Fruit fly (Drosophila melanogaster) whole organism, embryonic: Measurements from ENCODE around the gene Acp63F.

Source experiments
- Abd-B ChIP-seq: fragments of 200-800 bp; sonication (Bioruptor generic); optimal IDR thresholded peaks from 2 replicates; lab custom pipeline; 2018; ENCODE audit warnings: missing biosample characterization, mild to moderate bottlenecking, missing genetic modification characterization, moderate library complexity
- BEAF-32 ChIP-seq: fragments of 200-800 bp; sonication (Bioruptor generic); optimal IDR thresholded peaks from 3 replicates; lab custom pipeline; 2017; ENCODE audit warnings: missing biosample characterization, missing genetic modification characterization, mild to moderate bottlenecking, moderate library complexity, missing genetic modification reagents
- CG11456 ChIP-seq: fragments of 200-800 bp; sonication (Bioruptor generic); IDR thresholded peaks from 3 replicates; pipeline ENCODE4 v1.3.6; 2022; ENCODE audit warnings: missing biosample characterization, missing genetic modification characterization
- CG11695 ChIP-seq: fragments of 200-800 bp; sonication (Bioruptor generic); IDR thresholded peaks from 3 replicates; pipeline ENCODE4 v1.3.6; 2022; ENCODE audit warnings: missing biosample characterization, missing genetic modification characterization
- CG12391 ChIP-seq: fragments of 200-800 bp; sonication (Bioruptor generic); optimal IDR thresholded peaks from 3 replicates; lab custom pipeline; 2018; ENCODE audit warnings: missing biosample characterization, mild to moderate bottlenecking, missing genetic modification characterization, moderate library complexity
- CG12659 ChIP-seq: fragments of 200-800 bp; sonication (Bioruptor generic); optimal IDR thresholded peaks from 3 replicates; lab custom pipeline; 2017; ENCODE audit warnings: mild to moderate bottlenecking, missing biosample characterization, missing genetic modification reagents, missing genetic modification characterization
- CG12769 ChIP-seq: fragments of 200-800 bp; sonication (Bioruptor generic); optimal IDR thresholded peaks from 2 replicates; lab custom pipeline; 2019; ENCODE audit warnings: missing biosample characterization, mild to moderate bottlenecking, missing genetic modification characterization, moderate library complexity
- CG14441 ChIP-seq: fragments of 200-800 bp; sonication (Bioruptor generic); IDR thresholded peaks from 2 replicates; pipeline ENCODE4 v1.3.6; 2022; ENCODE audit warnings: missing biosample characterization, missing genetic modification characterization
- CG14710 ChIP-seq: fragments of 200-800 bp; sonication (Bioruptor generic); optimal IDR thresholded peaks from 3 replicates; lab custom pipeline; 2019; ENCODE audit warnings: missing biosample characterization, mild to moderate bottlenecking, missing genetic modification characterization, moderate library complexity
- CG15011 ChIP-seq: fragments of 200-800 bp; sonication (Bioruptor generic); optimal IDR thresholded peaks from 3 replicates; lab custom pipeline; 2018; ENCODE audit warnings: missing biosample characterization, mild to moderate bottlenecking, missing genetic modification characterization
- CG15269 ChIP-seq: fragments of 200-800 bp; sonication (Bioruptor generic); optimal IDR thresholded peaks from 2 replicates; lab custom pipeline; 2018; ENCODE audit warnings: missing biosample characterization, mild to moderate bottlenecking, missing genetic modification characterization, moderate library complexity
- CG1603 ChIP-seq: fragments of 200-800 bp; sonication (Bioruptor generic); optimal IDR thresholded peaks from 2 replicates; lab custom pipeline; 2019; ENCODE audit warnings: missing biosample characterization, mild to moderate bottlenecking, missing genetic modification characterization, moderate library complexity
- CG17328 ChIP-seq: fragments of 200-800 bp; sonication (Bioruptor generic); IDR thresholded peaks from 2 replicates; pipeline ENCODE4 v1.3.6; 2022; ENCODE audit warnings: missing biosample characterization, missing genetic modification characterization
- CG30020 ChIP-seq: fragments of 200-800 bp; optimal IDR thresholded peaks from 2 replicates; lab custom pipeline; 2019; ENCODE audit warnings: missing biosample characterization, mild to moderate bottlenecking, missing genetic modification characterization, moderate library complexity
- CG3847 ChIP-seq: fragments of 200-800 bp; sonication (Bioruptor generic); IDR thresholded peaks from 2 replicates; pipeline ENCODE4 v1.3.6; 2022; ENCODE audit warnings: missing biosample characterization, missing genetic modification characterization
- CG43689 ChIP-seq: fragments of 200-800 bp; sonication (Bioruptor generic); IDR thresholded peaks from 2 replicates; pipeline ENCODE4 v1.3.6; 2022; ENCODE audit warnings: missing biosample characterization, missing genetic modification characterization
- CG8359 ChIP-seq: fragments of 200-800 bp; sonication (Bioruptor generic); optimal IDR thresholded peaks from 2 replicates; lab custom pipeline; 2017; ENCODE audit warnings: missing biosample characterization, mild to moderate bottlenecking, missing genetic modification characterization, borderline replicate concordance
- CG8388 ChIP-seq: fragments of 200-800 bp; sonication (Bioruptor generic); optimal IDR thresholded peaks from 2 replicates; lab custom pipeline; 2019; ENCODE audit warnings: missing biosample characterization, mild to moderate bottlenecking, missing genetic modification characterization, moderate library complexity
- CTCF ChIP-seq: fragments of 200-800 bp; sonication (Bioruptor generic); optimal IDR thresholded peaks from 2 replicates; lab custom pipeline; 2017; ENCODE audit warnings: missing biosample characterization, mild to moderate bottlenecking, missing genetic modification characterization, moderate library complexity
- Camta ChIP-seq: fragments of 200-800 bp; sonication (Bioruptor generic); optimal IDR thresholded peaks from 2 replicates; lab custom pipeline; 2016; ENCODE audit warnings: missing biosample characterization, missing genetic modification characterization
- Dfd ChIP-seq, 2 experiments: fragments of >200 bp; optimal IDR thresholded peaks; 2 replicates each; lab custom pipeline; 2017; ENCODE audit warnings: missing biosample characterization in 2 of 2, missing genetic modification characterization in 2 of 2
- Dref ChIP-seq: fragments of 200-800 bp; sonication (Bioruptor generic); IDR thresholded peaks from 2 replicates; pipeline ENCODE4 v1.3.6; 2022; ENCODE audit warnings: missing biosample characterization, missing genetic modification characterization
- Hr39 ChIP-seq: fragments of >200 bp; optimal IDR thresholded peaks from 2 replicates; lab custom pipeline; 2017
- Hsf ChIP-seq: fragments of 200-800 bp; sonication (Bioruptor generic); optimal IDR thresholded peaks from 3 replicates; lab custom pipeline; 2016; ENCODE audit warnings: missing biosample characterization, missing genetic modification characterization
- MBD-R2 ChIP-seq: fragments of 200-800 bp; sonication (Bioruptor generic); IDR thresholded peaks from 2 replicates; pipeline ENCODE4 v1.3.6; 2022; ENCODE audit warnings: missing biosample characterization, missing genetic modification characterization
- Max ChIP-seq: fragments of 200-800 bp; sonication (Bioruptor generic); optimal IDR thresholded peaks from 2 replicates; lab custom pipeline; 2016; ENCODE audit warnings: missing biosample characterization, mild to moderate bottlenecking, missing genetic modification characterization
- PHDP ChIP-seq: fragments of 200-800 bp; sonication (Bioruptor generic); optimal IDR thresholded peaks from 3 replicates; lab custom pipeline; 2018; ENCODE audit warnings: missing biosample characterization, mild to moderate bottlenecking, missing genetic modification characterization, moderate library complexity
- Ptx1 ChIP-seq: fragments of 200-800 bp; sonication (Bioruptor generic); IDR thresholded peaks from 2 replicates; pipeline ENCODE4 v1.3.6; 2022; ENCODE audit warnings: missing biosample characterization, missing genetic modification characterization
- Taf1 ChIP-seq: fragments of 200-800 bp; sonication (Bioruptor generic); IDR thresholded peaks from 2 replicates; pipeline ENCODE4 v1.3.6; 2022; ENCODE audit warnings: missing biosample characterization, missing genetic modification characterization
- ac ChIP-seq: fragments of 200-800 bp; sonication (Bioruptor generic); optimal IDR thresholded peaks from 3 replicates; lab custom pipeline; 2017; ENCODE audit warnings: missing biosample characterization, mild to moderate bottlenecking, missing genetic modification characterization
- aop ChIP-seq: fragments of 200-800 bp; sonication (Bioruptor generic); IDR thresholded peaks from 2 replicates; pipeline ENCODE4 v1.3.6; 2022; ENCODE audit warnings: missing biosample characterization, missing genetic modification characterization
- ash1 ChIP-seq: fragments of 200-800 bp; sonication (Bioruptor generic); optimal IDR thresholded peaks from 2 replicates; lab custom pipeline; 2018; ENCODE audit warnings: missing biosample characterization, mild to moderate bottlenecking, missing genetic modification characterization
- dpn ChIP-seq, 2 experiments: fragments of 200-800 bp; sonication (Bioruptor generic); optimal IDR thresholded peaks; 3 replicates each; lab custom pipeline; 2016; ENCODE audit warnings: missing biosample characterization in 2 of 2, missing genetic modification characterization in 2 of 2
- gem ChIP-seq: fragments of 200-800 bp; sonication (Bioruptor generic); optimal IDR thresholded peaks from 2 replicates; lab custom pipeline; 2019; ENCODE audit warnings: missing biosample characterization, mild to moderate bottlenecking, missing genetic modification characterization, moderate library complexity
- ham ChIP-seq: fragments of 200-800 bp; sonication (Bioruptor generic); IDR thresholded peaks from 2 replicates; pipeline ENCODE4 v1.3.6; 2022; ENCODE audit warnings: missing biosample characterization, missing genetic modification characterization
- lmd ChIP-seq: fragments of 200-800 bp; sonication (Bioruptor generic); IDR thresholded peaks from 2 replicates; pipeline ENCODE4 v1.3.6; 2022; ENCODE audit warnings: missing biosample characterization, missing genetic modification characterization
- lov ChIP-seq, 2 experiments: fragments of 200-800 bp in 1 of 2; fragments of >200 bp in 1 of 2; sonication (Bioruptor generic) in 1 of 2; IDR thresholded peaks in 1 of 2; optimal IDR thresholded peaks in 1 of 2; 2 replicates in 1 of 2; 3 replicates in 1 of 2; pipeline versions ENCODE4 v1.3.6 to Lab custom; 2017 to 2022; ENCODE audit warnings: missing biosample characterization in 1 of 2, missing genetic modification characterization in 1 of 2
- mld ChIP-seq: fragments of 200-800 bp; sonication (Bioruptor generic); IDR thresholded peaks from 3 replicates; pipeline ENCODE4 v1.3.6; 2022; ENCODE audit warnings: missing biosample characterization, missing genetic modification characterization; ENCODE audit not compliant: partially characterized antibody
- oc ChIP-seq: fragments of 200-800 bp; sonication (Bioruptor generic); optimal IDR thresholded peaks from 2 replicates; lab custom pipeline; 2018; ENCODE audit warnings: missing biosample characterization, mild to moderate bottlenecking, missing genetic modification characterization, moderate library complexity
- p53 ChIP-seq: fragments of 200-800 bp; sonication (Bioruptor generic); optimal IDR thresholded peaks from 2 replicates; lab custom pipeline; 2016; ENCODE audit warnings: missing biosample characterization, missing genetic modification characterization
- pan ChIP-seq, 4 experiments: fragments of >200 bp in 3 of 4; fragments of 200-800 bp in 1 of 4; sonication (Bioruptor generic) in 1 of 4; optimal IDR thresholded peaks in 3 of 4; IDR thresholded peaks in 1 of 4; 2 replicates each; pipeline versions ENCODE4 v1.3.6 to Lab custom; 2017 to 2022; ENCODE audit warnings: missing biosample characterization in 2 of 4, missing genetic modification characterization in 2 of 4, mixed read lengths in 1 of 4
- pb ChIP-seq: fragments of 200-800 bp; sonication (Bioruptor generic); optimal IDR thresholded peaks from 3 replicates; lab custom pipeline; 2016; ENCODE audit warnings: missing biosample characterization, missing genetic modification characterization
- sim ChIP-seq: fragments of 200-800 bp; sonication (Bioruptor generic); IDR thresholded peaks from 2 replicates; pipeline ENCODE4 v1.3.6; 2022; ENCODE audit warnings: missing biosample characterization, missing genetic modification characterization
- sob ChIP-seq: fragments of 200-800 bp; sonication (Bioruptor generic); IDR thresholded peaks from 2 replicates; pipeline ENCODE4 v1.3.6; 2022; ENCODE audit warnings: missing biosample characterization, missing genetic modification characterization
- tgo ChIP-seq: fragments of 200-800 bp; sonication (Bioruptor generic); IDR thresholded peaks from 3 replicates; pipeline ENCODE4 v1.3.6; 2022; ENCODE audit warnings: missing biosample characterization, missing genetic modification characterization
- trem ChIP-seq: fragments of 200-800 bp; optimal IDR thresholded peaks from 3 replicates; lab custom pipeline; 2019; ENCODE audit warnings: missing biosample characterization, mild to moderate bottlenecking, missing genetic modification characterization, moderate library complexity
- tx ChIP-seq: fragments of 200-800 bp; sonication (Bioruptor generic); optimal IDR thresholded peaks from 2 replicates; lab custom pipeline; 2016; ENCODE audit warnings: missing biosample characterization, missing genetic modification characterization
- vfl ChIP-seq: fragments of 200-800 bp; sonication (Bioruptor generic); optimal IDR thresholded peaks from 2 replicates; lab custom pipeline; 2016; ENCODE audit warnings: missing biosample characterization, missing genetic modification characterization

Gene Acp63F

dm6 chr3L:3862504-3863380 lies 46.6 kb upstream of the Acp63F start (continued):
- no peak for TF ChIP-seq pb
- no peak; the same call in 1 of the 2 replicates for TF ChIP-seq sob (GFP tag; lab: Robert Waterston, UW)
- TF ChIP-seq CTCF (GFP tag; lab: Kevin White, UChicago), result no peak
- TF ChIP-seq Dref, result no peak
- TF ChIP-seq dpn (GFP tag; optimal IDR thresholded peaks at IDR 0.05; lab: Kevin White, UChicago), result peak in 1 of 2 experiments; percentile 61
- no peak for TF ChIP-seq p53
- TF ChIP-seq CG14441 (GFP tag; lab: Robert Waterston, UW), result 0 out of 2 replicates have a peak, but pooled peaks have one; percentile 10
- TF ChIP-seq oc (tag; lab: Kevin White, UChicago), result no peak
- peak; percentile 82 for TF ChIP-seq CG14710 (tag; lab: Kevin White, UChicago)
- no peak for TF ChIP-seq Dfd (GFP tag; optimal IDR thresholded peaks at IDR 0.05; lab: Kevin White, UChicago)
- peak; percentile 51; the same call in 1 of the 3 replicates for TF ChIP-seq tgo (GFP tag; lab: Robert Waterston, UW)
- TF ChIP-seq CG12659 (GFP tag; lab: Kevin White, UChicago), result peak; percentile 29
- no peak for TF ChIP-seq Taf1
- no peak for TF ChIP-seq lov (optimal IDR thresholded peaks at IDR 0.05; lab: Kevin White, UChicago)
- TF ChIP-seq lov (GFP tag; IDR thresholded peaks at IDR 0.05; lab: Robert Waterston, UW), result peak; percentile 73; the same call in 1 of the 3 replicates
- peak; percentile 77 for TF ChIP-seq Hsf
- no peak for TF ChIP-seq aop
- no peak for TF ChIP-seq MBD-R2
- peak; percentile 52 for TF ChIP-seq CG8388 (GFP tag; lab: Kevin White, UChicago)
- TF ChIP-seq lmd (GFP tag; lab: Robert Waterston, UW), result peak; percentile 52
- TF ChIP-seq sim (GFP tag; lab: Robert Waterston, UW), result peak; percentile 37; the same call in 1 of the 2 replicates
- peak; percentile 66 for TF ChIP-seq Ptx1 (GFP tag; lab: Robert Waterston, UW)
- peak; percentile 35 for TF ChIP-seq CG15269 (tag; lab: Kevin White, UChicago)
- TF ChIP-seq CG17328, result peak; percentile 83; the same call in 1 of the 2 replicates
- peak; percentile 69 for TF ChIP-seq trem (tag; lab: Kevin White, UChicago)
- peak; percentile 40 for TF ChIP-seq CG12769
- TF ChIP-seq CG11695 (GFP tag; lab: Robert Waterston, UW), result 0 out of 3 replicates have a peak, but pooled peaks have one; percentile 54
- TF ChIP-seq CG11456 (GFP tag; lab: Robert Waterston, UW), result no peak
- no peak for TF ChIP-seq ash1
- TF ChIP-seq CG15011 (GFP tag; lab: Kevin White, UChicago), result peak; percentile 3
- TF ChIP-seq PHDP (tag; lab: Kevin White, UChicago), result peak; percentile 63
- no peak for TF ChIP-seq Hr39
- peak; percentile 43 for TF ChIP-seq CG8359 (GFP tag; lab: Kevin White, UChicago)
- no peak for TF ChIP-seq CG43689 (GFP tag; lab: Robert Waterston, UW)
- TF ChIP-seq pan (optimal IDR thresholded peaks at IDR 0.05; lab: Kevin White, UChicago), result no peak
- TF ChIP-seq pan (GFP tag; optimal IDR thresholded peaks at IDR 0.05 in 1 of 2, IDR thresholded peaks at IDR 0.05 in 1 of 2), result peak in 1 of 2 experiments; percentile 57
- TF ChIP-seq CG30020 (tag; lab: Kevin White, UChicago), result peak; percentile 15
- peak; percentile 85 for TF ChIP-seq CG12391
- no peak for TF ChIP-seq CG3847 (GFP tag; lab: Robert Waterston, UW)
- peak; percentile 60 for TF ChIP-seq tx (GFP tag; lab: Kevin White, UChicago)
- TF ChIP-seq vfl (GFP tag; lab: Kevin White, UChicago), result no peak
- TF ChIP-seq gem (tag; lab: Kevin White, UChicago), result peak; percentile 81
- no peak for TF ChIP-seq BEAF-32 (GFP tag; lab: Kevin White, UChicago)
- TF ChIP-seq ac, result no peak
- peak; percentile 49 for TF ChIP-seq Camta (GFP tag; lab: Kevin White, UChicago)
- TF ChIP-seq Max (GFP tag; lab: Kevin White, UChicago), result peak; percentile 63
- no peak for TF ChIP-seq mld (GFP tag; lab: Robert Waterston, UW)
- TF ChIP-seq ham (GFP tag; lab: Robert Waterston, UW), result no peak
- TF ChIP-seq Abd-B, result peak; percentile 26
- peak; percentile 69 for TF ChIP-seq CG1603 (tag; lab: Kevin White, UChicago)
